Fruit fly (Drosophila melanogaster) whole organism, embryonic: Measurements from ENCODE around the gene CG32026.
A peak's percentile ranks its signal among the peaks of the same experiment; 100 is the strongest.

Experiments
- CG10147 ChIP-seq: fragments of 200-800 bp; sonication (Bioruptor generic); optimal IDR thresholded peaks from 2 replicates; lab custom pipeline; 2019; ENCODE audit warnings: missing biosample characterization, mild to moderate bottlenecking, missing genetic modification characterization, moderate library complexity
- CG11093 ChIP-seq: fragments of 200-800 bp; sonication (Bioruptor generic); IDR thresholded peaks from 3 replicates; pipeline ENCODE4 v1.3.6; 2022; ENCODE audit warnings: missing biosample characterization, missing genetic modification characterization
- CG11456 ChIP-seq: fragments of 200-800 bp; sonication (Bioruptor generic); IDR thresholded peaks from 3 replicates; pipeline ENCODE4 v1.3.6; 2022; ENCODE audit warnings: missing biosample characterization, missing genetic modification characterization
- CG15601 ChIP-seq: fragments of 200-800 bp; sonication (Bioruptor generic); optimal IDR thresholded peaks from 3 replicates; lab custom pipeline; 2019; ENCODE audit warnings: missing biosample characterization, mild to moderate bottlenecking, missing genetic modification characterization, moderate library complexity
- CG1602 ChIP-seq: fragments of 200-800 bp; sonication (Bioruptor generic); optimal IDR thresholded peaks from 3 replicates; lab custom pipeline; 2016; ENCODE audit warnings: missing biosample characterization, missing genetic modification characterization
- CG16813 ChIP-seq: fragments of 200-800 bp; sonication (Bioruptor generic); IDR thresholded peaks from 3 replicates; pipeline ENCODE4 v1.3.6; 2022; ENCODE audit warnings: missing biosample characterization, missing genetic modification characterization; ENCODE audit not compliant: partially characterized antibody
- CG16863 ChIP-seq: fragments of 200-800 bp; sonication (Bioruptor generic); optimal IDR thresholded peaks from 3 replicates; lab custom pipeline; 2016; ENCODE audit warnings: missing biosample characterization, missing genetic modification characterization
- CG18476 ChIP-seq: fragments of 200-800 bp; sonication (Bioruptor generic); optimal IDR thresholded peaks from 2 replicates; lab custom pipeline; 2016; ENCODE audit warnings: missing biosample characterization, mild to moderate bottlenecking, missing genetic modification characterization
- CG6683 ChIP-seq: fragments of 200-800 bp; sonication (Bioruptor generic); optimal IDR thresholded peaks from 2 replicates; lab custom pipeline; 2017; ENCODE audit warnings: missing biosample characterization, mild to moderate bottlenecking, missing genetic modification characterization, missing genetic modification reagents
- CG8290 ChIP-seq, 3 experiments: fragments of 200-800 bp; sonication (Bioruptor generic); optimal IDR thresholded peaks; 2 replicates each; lab custom pipeline; 2016 to 2019; ENCODE audit warnings: missing biosample characterization in 3 of 3, missing genetic modification characterization in 3 of 3, mild to moderate bottlenecking in 2 of 3, moderate library complexity in 1 of 3
- Drgx ChIP-seq: fragments of 200-800 bp; sonication (Bioruptor generic); IDR thresholded peaks from 2 replicates; pipeline ENCODE4 v1.3.6; 2022; ENCODE audit warnings: missing biosample characterization, missing genetic modification characterization
- Elba2 ChIP-seq: fragments of 200-800 bp; sonication (Bioruptor generic); optimal IDR thresholded peaks from 3 replicates; lab custom pipeline; 2016; ENCODE audit warnings: missing biosample characterization, missing genetic modification characterization
- Ets65A ChIP-seq: fragments of 200-800 bp; sonication (Bioruptor generic); peaks from one replicate; lab custom pipeline; 2016; ENCODE audit warnings: missing biosample characterization, missing genetic modification characterization
- Gug ChIP-seq: fragments of 200-800 bp; sonication (Bioruptor generic); IDR thresholded peaks from 4 replicates; pipeline ENCODE4 v1.3.6; 2022; ENCODE audit warnings: missing biosample characterization, missing genetic modification characterization
- Mad ChIP-seq: fragments of 200-800 bp; sonication (Bioruptor generic); optimal IDR thresholded peaks from 2 replicates; lab custom pipeline; 2016; ENCODE audit warnings: missing biosample characterization, missing genetic modification characterization
- Med ChIP-seq: fragments of 200-800 bp; sonication (Bioruptor generic); peaks from one replicate; lab custom pipeline; 2016; ENCODE audit warnings: missing biosample characterization, missing genetic modification characterization, mild to moderate bottlenecking, inconsistent platforms, moderate library complexity
- Myb ChIP-seq: fragments of 200-800 bp; sonication (Bioruptor generic); optimal IDR thresholded peaks from 2 replicates; lab custom pipeline; 2016; ENCODE audit warnings: missing biosample characterization, missing genetic modification characterization
- Nf-YC ChIP-seq: fragments of 200-800 bp; optimal IDR thresholded peaks from 3 replicates; lab custom pipeline; 2019; ENCODE audit warnings: missing biosample characterization, mild to moderate bottlenecking, missing genetic modification characterization, moderate library complexity
- Xrp1 ChIP-seq: fragments of 200-800 bp; sonication (Bioruptor generic); IDR thresholded peaks from 2 replicates; pipeline ENCODE4 v1.3.6; 2022; ENCODE audit warnings: missing biosample characterization, missing genetic modification characterization
- abd-A ChIP-seq: fragments of 200-800 bp; sonication (Bioruptor generic); optimal IDR thresholded peaks from 3 replicates; lab custom pipeline; 2019; ENCODE audit warnings: missing biosample characterization, mild to moderate bottlenecking, missing genetic modification characterization, moderate library complexity
- al ChIP-seq: fragments of 200-800 bp; sonication (Bioruptor generic); IDR thresholded peaks from 2 replicates; pipeline ENCODE4 v1.3.6; 2022; ENCODE audit warnings: missing biosample characterization, missing genetic modification characterization
- bsh ChIP-seq, 2 experiments: fragments of 200-800 bp; sonication (Bioruptor generic); optimal IDR thresholded peaks; 2 replicates each; lab custom pipeline; 2017 to 2018; ENCODE audit warnings: mild to moderate bottlenecking in 2 of 2, missing biosample characterization in 2 of 2, missing genetic modification characterization in 2 of 2, moderate library complexity in 1 of 2
- corto ChIP-seq: fragments of 200-800 bp; sonication (Bioruptor generic); optimal IDR thresholded peaks from 2 replicates; lab custom pipeline; 2016; ENCODE audit warnings: missing biosample characterization, mild to moderate bottlenecking, missing genetic modification characterization, moderate library complexity
- dan ChIP-seq: fragments of 200-800 bp; sonication (Bioruptor generic); IDR thresholded peaks from 2 replicates; pipeline ENCODE4 v1.3.6; 2022; ENCODE audit warnings: missing biosample characterization, missing genetic modification characterization
- dmrt11E ChIP-seq: fragments of 200-800 bp; sonication (Bioruptor generic); optimal IDR thresholded peaks from 3 replicates; lab custom pipeline; 2018; ENCODE audit warnings: missing biosample characterization, mild to moderate bottlenecking, missing genetic modification characterization, moderate library complexity
- dpn ChIP-seq, 2 experiments: fragments of 200-800 bp; sonication (Bioruptor generic); optimal IDR thresholded peaks; 3 replicates each; lab custom pipeline; 2016; ENCODE audit warnings: missing biosample characterization in 2 of 2, missing genetic modification characterization in 2 of 2
- emc ChIP-seq: fragments of 200-800 bp; sonication (Bioruptor generic); optimal IDR thresholded peaks from 2 replicates; lab custom pipeline; 2016; ENCODE audit warnings: missing biosample characterization, missing genetic modification characterization
- gsb-n ChIP-seq: fragments of 200-800 bp; sonication (Bioruptor generic); optimal IDR thresholded peaks from 3 replicates; lab custom pipeline; 2018; ENCODE audit warnings: missing biosample characterization, mild to moderate bottlenecking, missing genetic modification characterization
- jigr1 ChIP-seq: fragments of 200-800 bp; sonication (Bioruptor generic); IDR thresholded peaks from 3 replicates; pipeline ENCODE4 v1.3.6; 2022; ENCODE audit warnings: missing biosample characterization, missing genetic modification characterization
- lbe ChIP-seq: fragments of 200-800 bp; sonication (Bioruptor generic); optimal IDR thresholded peaks from 2 replicates; lab custom pipeline; 2016; ENCODE audit warnings: missing biosample characterization, mild to moderate bottlenecking, missing genetic modification characterization
- lov ChIP-seq, 2 experiments: fragments of 200-800 bp in 1 of 2; fragments of >200 bp in 1 of 2; sonication (Bioruptor generic) in 1 of 2; IDR thresholded peaks in 1 of 2; optimal IDR thresholded peaks in 1 of 2; 2 replicates in 1 of 2; 3 replicates in 1 of 2; pipeline versions ENCODE4 v1.3.6 to Lab custom; 2017 to 2022; ENCODE audit warnings: missing biosample characterization in 1 of 2, missing genetic modification characterization in 1 of 2
- nom ChIP-seq: fragments of 200-800 bp; sonication (Bioruptor generic); optimal IDR thresholded peaks from 2 replicates; lab custom pipeline; 2017; ENCODE audit warnings: missing biosample characterization, missing genetic modification characterization, mild to moderate bottlenecking, moderate library complexity, missing genetic modification reagents
- row ChIP-seq: fragments of 200-800 bp; sonication (Bioruptor generic); IDR thresholded peaks from 3 replicates; pipeline ENCODE4 v1.3.6; 2022; ENCODE audit warnings: missing biosample characterization, missing genetic modification characterization
- sens ChIP-seq: fragments of 200-800 bp; sonication (Bioruptor generic); peaks from one replicate; lab custom pipeline; 2016; ENCODE audit warnings: missing biosample characterization, missing genetic modification characterization
- trh ChIP-seq: fragments of 200-800 bp; sonication (Bioruptor generic); optimal IDR thresholded peaks from 2 replicates; lab custom pipeline; 2016; ENCODE audit warnings: missing biosample characterization, missing genetic modification characterization

The CG32026 gene

DNA sequence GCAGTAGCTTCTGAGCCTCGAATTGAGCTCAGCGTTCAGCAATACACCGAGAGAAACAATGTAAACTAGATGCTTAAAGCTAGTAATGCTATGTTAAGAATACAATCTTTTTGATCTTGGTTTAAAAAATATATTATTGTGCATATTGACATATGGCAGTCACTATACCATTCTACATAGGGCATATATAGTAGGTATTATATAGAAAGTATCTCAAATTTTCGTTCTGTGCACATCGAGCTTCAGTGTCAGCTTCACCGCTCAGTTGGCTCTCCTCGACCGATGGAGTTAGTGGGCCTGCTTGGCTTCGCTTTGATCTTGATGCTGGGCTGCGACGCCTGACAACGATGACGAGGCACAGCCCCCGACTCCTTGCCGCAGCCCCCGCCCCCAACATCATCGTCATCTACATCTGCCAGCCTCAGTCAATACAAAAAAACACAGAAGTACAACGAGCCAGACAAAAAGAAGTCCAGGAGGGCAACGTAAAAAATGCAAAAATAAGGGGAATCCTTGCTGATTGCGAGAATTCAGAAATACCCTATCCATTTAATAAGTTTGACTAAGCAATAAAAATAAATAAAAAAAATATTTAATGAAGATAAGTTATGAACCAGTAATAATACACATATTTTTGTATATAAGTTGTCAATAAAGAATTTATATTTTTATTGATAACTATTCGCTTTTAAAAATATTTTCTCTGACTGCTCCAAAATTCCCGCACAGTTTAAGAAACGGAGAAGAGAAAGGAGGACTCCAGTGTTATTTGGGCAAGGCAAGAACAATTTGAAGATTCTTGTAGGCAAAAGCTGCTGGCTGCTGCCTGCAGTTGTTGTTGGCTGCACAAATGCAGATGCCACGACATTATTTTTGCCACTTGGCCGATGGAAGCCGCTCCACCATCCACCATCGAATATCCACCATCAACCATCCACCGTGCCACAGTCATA lies 14.3 kb upstream of the CG32026 start:
- TF ChIP-seq bsh (GFP tag; optimal IDR thresholded peaks at IDR 0.05; lab: Kevin White, UChicago), result peak; percentile 17 to 71
- TF ChIP-seq CG1602, result no peak
- peak; percentile 85 for TF ChIP-seq lbe (GFP tag; lab: Kevin White, UChicago)
- peak; percentile 80 for TF ChIP-seq corto (GFP tag; lab: Kevin White, UChicago)
- TF ChIP-seq nom (GFP tag; lab: Kevin White, UChicago), result peak; percentile 89
- no peak for TF ChIP-seq lov (optimal IDR thresholded peaks at IDR 0.05; lab: Kevin White, UChicago)
- TF ChIP-seq lov (GFP tag; IDR thresholded peaks at IDR 0.05; lab: Robert Waterston, UW), result no peak
- peak; percentile 13 for TF ChIP-seq dmrt11E
- peak; percentile 29; the same call in 1 of the 3 replicates for TF ChIP-seq row (GFP tag; lab: Robert Waterston, UW)
- TF ChIP-seq trh (GFP tag; lab: Kevin White, UChicago), result no peak
- 0 out of 3 replicates have a peak, but pooled peaks have one; percentile 15 for TF ChIP-seq CG11093 (GFP tag; lab: Robert Waterston, UW)
- TF ChIP-seq Elba2 (GFP tag; lab: Kevin White, UChicago), result no peak
- TF ChIP-seq Med (GFP tag; lab: Kevin White, UChicago), result peak; percentile 9
- TF ChIP-seq Xrp1, result peak; percentile 45; the same call in 1 of the 2 replicates
- TF ChIP-seq Nf-YC, result no peak
- TF ChIP-seq CG18476 (GFP tag; lab: Kevin White, UChicago), result no peak
- no peak for TF ChIP-seq gsb-n (tag; lab: Kevin White, UChicago)
- TF ChIP-seq dpn (GFP tag; optimal IDR thresholded peaks at IDR 0.05; lab: Kevin White, UChicago), result no peak
- no peak for TF ChIP-seq Myb (GFP tag; lab: Kevin White, UChicago)
- peak; percentile 69 for TF ChIP-seq sens
- peak; percentile 26 for TF ChIP-seq Ets65A (GFP tag; lab: Kevin White, UChicago)
- no peak for TF ChIP-seq CG16863
- peak; percentile 85 for TF ChIP-seq Drgx (GFP tag; lab: Robert Waterston, UW)
- no peak for TF ChIP-seq CG6683
- no peak for TF ChIP-seq jigr1

DNA sequence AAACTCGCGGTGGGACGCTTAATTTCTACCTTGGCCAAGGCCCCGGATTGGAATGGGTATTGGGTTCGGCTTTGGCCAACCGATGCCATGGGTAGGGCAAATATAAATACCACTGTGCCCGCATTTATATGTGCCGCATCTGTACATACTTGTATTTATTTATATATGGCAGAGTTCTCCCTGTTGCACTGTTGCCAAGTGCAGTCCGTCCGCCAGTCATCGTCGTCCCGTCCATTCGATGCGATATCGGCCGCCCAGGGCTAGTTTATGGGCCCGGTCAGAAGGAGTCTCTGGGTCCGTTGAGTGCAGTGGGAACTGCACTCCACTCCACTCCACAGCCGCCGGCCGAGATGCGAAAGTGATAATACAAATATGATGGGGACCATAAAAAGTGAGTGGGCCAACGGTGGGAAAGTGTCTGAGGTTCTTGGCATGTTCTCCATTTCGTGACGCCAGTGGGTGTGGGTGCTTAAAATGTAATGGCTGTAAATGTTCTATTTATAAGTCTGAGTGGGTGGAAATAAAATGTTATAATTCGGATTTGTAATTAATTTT lies 13.3 kb upstream of the CG32026 start:
- 0 out of 3 replicates have a peak, but pooled peaks have one; percentile 29 for TF ChIP-seq CG11456 (GFP tag; lab: Robert Waterston, UW)
- no peak for TF ChIP-seq al
- TF ChIP-seq emc (GFP tag; lab: Kevin White, UChicago), result no peak
- TF ChIP-seq abd-A (tag; lab: Kevin White, UChicago), result no peak
- no peak for TF ChIP-seq CG16813 (GFP tag; lab: Robert Waterston, UW)
- TF ChIP-seq Mad (GFP tag; lab: Kevin White, UChicago), result no peak
- TF ChIP-seq Ets65A (GFP tag; lab: Kevin White, UChicago), result peak; percentile 14
- no peak for TF ChIP-seq jigr1
- peak; percentile 36 for TF ChIP-seq Med (GFP tag; lab: Kevin White, UChicago)
- TF ChIP-seq CG8290 (GFP tag; optimal IDR thresholded peaks at IDR 0.05; lab: Kevin White, UChicago), result no peak
- no peak for TF ChIP-seq CG8290 (tag; optimal IDR thresholded peaks at IDR 0.05; lab: Kevin White, UChicago)
- TF ChIP-seq dan (GFP tag; lab: Robert Waterston, UW), result no peak
- TF ChIP-seq CG15601 (tag; lab: Kevin White, UChicago), result no peak
- TF ChIP-seq CG10147 (GFP tag; lab: Kevin White, UChicago), result no peak
- TF ChIP-seq Gug (GFP tag; lab: Robert Waterston, UW), result no peak
